Fruit fly (Drosophila melanogaster) S2 (cell line): ENCODE results near the gene Muc18B.

Experiments used
- CG8478 ChIP-seq: fragments of >200 bp; optimal IDR thresholded peaks from 2 replicates; lab custom pipeline; 2018
- CTCF ChIP-seq, 2 experiments: fragments of >200 bp; optimal IDR thresholded peaks; 2 replicates each; lab custom pipeline; 2018

dm6 chrX:19216671-19217070, 1.4 kb downstream of the Muc18B start:
- TF ChIP-seq CTCF (optimal IDR thresholded peaks at IDR 0.05; lab: Kevin White, UChicago) = no peak
- no peak for TF ChIP-seq CG8478 (lab: Kevin White, UChicago)
